Fruit fly (Drosophila melanogaster): Measurements from ENCODE around the gene sima.

DNA sequence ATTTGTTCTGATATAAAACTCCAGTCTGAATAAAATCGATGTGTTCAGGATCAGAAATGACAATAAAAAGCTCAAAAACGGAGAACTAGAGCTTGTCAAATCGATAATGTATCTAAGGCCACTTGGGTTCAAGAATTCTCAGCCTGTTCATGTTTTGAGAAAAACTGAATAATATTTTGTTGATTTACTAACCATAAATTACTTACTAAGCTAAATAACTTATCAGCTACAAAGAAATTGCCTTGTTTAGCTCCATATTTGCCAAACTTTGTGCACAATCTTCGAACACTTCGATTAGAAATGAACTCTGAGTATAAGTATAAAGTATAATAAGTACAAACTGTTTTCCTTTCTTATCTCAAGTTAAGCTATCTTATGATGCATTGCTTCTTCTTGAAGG, 74.2 kb downstream of the sima start, which contains the start of gene CG31029:
- TF ChIP-seq Hr78 (GFP tag; optimal IDR thresholded peaks at IDR 0.05), result no peak
- TF ChIP-seq psq (GFP tag; optimal IDR thresholded peaks at IDR 0.05), result no peak
- TF ChIP-seq rgr (GFP tag; optimal IDR thresholded peaks at IDR 0.05), result no peak
- no peak for TF ChIP-seq woc (GFP tag; optimal IDR thresholded peaks at IDR 0.05)
- TF ChIP-seq CG32264 (GFP tag; optimal IDR thresholded peaks at IDR 0.05), result no peak
- no peak for TF ChIP-seq OdsH (GFP tag; optimal IDR thresholded peaks at IDR 0.05)
- no peak for TF ChIP-seq foxo (GFP tag; optimal IDR thresholded peaks at IDR 0.05)
- TF ChIP-seq dmrt93B (GFP tag; optimal IDR thresholded peaks at IDR 0.05), result no peak
- no peak for TF ChIP-seq N (GFP tag; optimal IDR thresholded peaks at IDR 0.05)
- no peak for TF ChIP-seq Myc (optimal IDR thresholded peaks at IDR 0.05)
- no peak for TF ChIP-seq pan (optimal IDR thresholded peaks at IDR 0.05)
- TF ChIP-seq Sp1 (GFP tag; optimal IDR thresholded peaks at IDR 0.05), result no peak
- no peak for TF ChIP-seq dsf (GFP tag; optimal IDR thresholded peaks at IDR 0.05; ENCODE audit: borderline replicate concordance)
